Fruit fly (Drosophila melanogaster) whole organism, embryonic: ENCODE measurements around the gene Gale.

Source experiments
- Ada2b ChIP-seq: fragments of 200-800 bp; sonication (Bioruptor generic); IDR thresholded peaks from 2 replicates; pipeline ENCODE4 v1.3.6; 2022; ENCODE audit warnings: missing biosample characterization, missing genetic modification characterization
- CG10431 ChIP-seq: fragments of 200-800 bp; sonication (Bioruptor generic); optimal IDR thresholded peaks from 3 replicates; lab custom pipeline; 2018; ENCODE audit warnings: missing biosample characterization, mild to moderate bottlenecking, missing genetic modification characterization
- CG10654 ChIP-seq: fragments of 200-800 bp; sonication (Bioruptor generic); optimal IDR thresholded peaks from 2 replicates; lab custom pipeline; 2016; ENCODE audit warnings: missing biosample characterization, missing genetic modification characterization
- CG14014 ChIP-seq: fragments of 200-800 bp; sonication (Bioruptor generic); IDR thresholded peaks from 2 replicates; pipeline ENCODE4 v1.3.6; 2022; ENCODE audit warnings: missing biosample characterization, missing genetic modification characterization
- CG14441 ChIP-seq: fragments of 200-800 bp; sonication (Bioruptor generic); IDR thresholded peaks from 2 replicates; pipeline ENCODE4 v1.3.6; 2022; ENCODE audit warnings: missing biosample characterization, missing genetic modification characterization
- CG15073 ChIP-seq: fragments of 200-800 bp; sonication (Bioruptor generic); optimal IDR thresholded peaks from 2 replicates; lab custom pipeline; 2016; ENCODE audit warnings: missing biosample characterization, missing genetic modification characterization
- CG16779 ChIP-seq: fragments of 200-800 bp; sonication (Bioruptor generic); IDR thresholded peaks from 2 replicates; pipeline ENCODE4 v1.3.6; 2022; ENCODE audit warnings: missing biosample characterization, missing genetic modification characterization
- CG18476 ChIP-seq: fragments of 200-800 bp; sonication (Bioruptor generic); optimal IDR thresholded peaks from 2 replicates; lab custom pipeline; 2016; ENCODE audit warnings: missing biosample characterization, mild to moderate bottlenecking, missing genetic modification characterization
- CG30020 ChIP-seq: fragments of 200-800 bp; optimal IDR thresholded peaks from 2 replicates; lab custom pipeline; 2019; ENCODE audit warnings: missing biosample characterization, mild to moderate bottlenecking, missing genetic modification characterization, moderate library complexity
- CG32532 ChIP-seq: fragments of 200-800 bp; sonication (Bioruptor generic); IDR thresholded peaks from 2 replicates; pipeline ENCODE4 v1.3.6; 2022; ENCODE audit warnings: missing biosample characterization, missing genetic modification characterization
- CG42726 ChIP-seq: fragments of 200-800 bp; sonication (Bioruptor generic); IDR thresholded peaks from 2 replicates; pipeline ENCODE4 v1.3.6; 2022; ENCODE audit warnings: missing biosample characterization, missing genetic modification characterization; ENCODE audit not compliant: partially characterized antibody
- CG4424 ChIP-seq: fragments of 200-800 bp; sonication (Bioruptor generic); optimal IDR thresholded peaks from 3 replicates; lab custom pipeline; 2016; ENCODE audit warnings: missing biosample characterization, missing genetic modification characterization
- CG4707 ChIP-seq: fragments of 200-800 bp; sonication (Bioruptor generic); optimal IDR thresholded peaks from 2 replicates; lab custom pipeline; 2018; ENCODE audit warnings: missing biosample characterization, mild to moderate bottlenecking, missing genetic modification characterization, moderate library complexity
- CG6175 ChIP-seq: fragments of 200-800 bp; sonication (Bioruptor generic); IDR thresholded peaks from 3 replicates; pipeline ENCODE4 v1.3.6; 2022; ENCODE audit warnings: missing biosample characterization, missing genetic modification characterization
- CG7357 ChIP-seq: fragments of 200-800 bp; sonication (Bioruptor generic); IDR thresholded peaks from 3 replicates; pipeline ENCODE4 v1.3.6; 2022; ENCODE audit warnings: missing biosample characterization, missing genetic modification characterization
- CG7963 ChIP-seq: fragments of 200-800 bp; sonication (Bioruptor generic); IDR thresholded peaks from 3 replicates; pipeline ENCODE4 v1.3.6; 2022; ENCODE audit warnings: missing biosample characterization, missing genetic modification characterization; ENCODE audit not compliant: partially characterized antibody
- CG8944 ChIP-seq: fragments of 200-800 bp; sonication (Bioruptor generic); optimal IDR thresholded peaks from 3 replicates; lab custom pipeline; 2016; ENCODE audit warnings: missing biosample characterization, missing genetic modification characterization
- CG9437 ChIP-seq: fragments of 200-800 bp; sonication (Bioruptor generic); optimal IDR thresholded peaks from 2 replicates; lab custom pipeline; 2018; ENCODE audit warnings: missing biosample characterization, mild to moderate bottlenecking, missing genetic modification characterization
- Dip3 ChIP-seq: fragments of 200-800 bp; sonication (Bioruptor generic); optimal IDR thresholded peaks from 3 replicates; lab custom pipeline; 2016; ENCODE audit warnings: missing biosample characterization, missing genetic modification characterization
- E2f1 ChIP-seq: fragments of 200-800 bp; sonication (Bioruptor generic); IDR thresholded peaks from 2 replicates; pipeline ENCODE4 v1.3.6; 2022; ENCODE audit warnings: missing biosample characterization, missing genetic modification characterization
- Gsc ChIP-seq: fragments of 200-800 bp; sonication (Bioruptor generic); IDR thresholded peaks from 2 replicates; pipeline ENCODE4 v1.3.6; 2022; ENCODE audit warnings: missing biosample characterization, missing genetic modification characterization
- NC2α ChIP-seq: fragments of 200-800 bp; sonication (Bioruptor generic); optimal IDR thresholded peaks from 2 replicates; lab custom pipeline; 2016; ENCODE audit warnings: missing biosample characterization, missing genetic modification characterization
- Sox102F ChIP-seq: fragments of 200-800 bp; sonication (Bioruptor generic); optimal IDR thresholded peaks from 2 replicates; lab custom pipeline; 2018; ENCODE audit warnings: missing biosample characterization, mild to moderate bottlenecking, missing genetic modification characterization, moderate library complexity
- Sry-β ChIP-seq: fragments of 200-800 bp; sonication (Bioruptor generic); optimal IDR thresholded peaks from 2 replicates; lab custom pipeline; 2018; ENCODE audit warnings: missing biosample characterization, mild to moderate bottlenecking, missing genetic modification characterization, moderate library complexity
- Stat92E ChIP-seq, 3 experiments: fragments of >200 bp in 2 of 3; fragments of 200-800 bp in 1 of 3; sonication (Bioruptor generic) in 1 of 3; optimal IDR thresholded peaks; 2 replicates each; lab custom pipeline; 2017 to 2019; ENCODE audit warnings: missing biosample characterization in 3 of 3, missing genetic modification characterization in 3 of 3, mild to moderate bottlenecking in 1 of 3, moderate library complexity in 1 of 3
- Usf ChIP-seq: fragments of 200-800 bp; sonication (Bioruptor generic); optimal IDR thresholded peaks from 2 replicates; lab custom pipeline; 2017; ENCODE audit warnings: missing genotype, missing biosample characterization, missing genetic modification characterization
- ash1 ChIP-seq: fragments of 200-800 bp; sonication (Bioruptor generic); optimal IDR thresholded peaks from 2 replicates; lab custom pipeline; 2018; ENCODE audit warnings: missing biosample characterization, mild to moderate bottlenecking, missing genetic modification characterization
- cg ChIP-seq: fragments of 200-800 bp; sonication (Bioruptor generic); optimal IDR thresholded peaks from 3 replicates; lab custom pipeline; 2019; ENCODE audit warnings: missing biosample characterization, mild to moderate bottlenecking, missing genetic modification characterization, moderate library complexity
- dan ChIP-seq: fragments of 200-800 bp; sonication (Bioruptor generic); IDR thresholded peaks from 2 replicates; pipeline ENCODE4 v1.3.6; 2022; ENCODE audit warnings: missing biosample characterization, missing genetic modification characterization
- disco-r ChIP-seq: fragments of 200-800 bp; sonication (Bioruptor generic); optimal IDR thresholded peaks from 2 replicates; lab custom pipeline; 2016; ENCODE audit warnings: missing biosample characterization, missing genetic modification characterization
- dpn ChIP-seq, 2 experiments: fragments of 200-800 bp; sonication (Bioruptor generic); optimal IDR thresholded peaks; 3 replicates each; lab custom pipeline; 2016; ENCODE audit warnings: missing biosample characterization in 2 of 2, missing genetic modification characterization in 2 of 2
- en ChIP-seq: fragments of 200-800 bp; sonication (Bioruptor generic); optimal IDR thresholded peaks from 2 replicates; lab custom pipeline; 2016; ENCODE audit warnings: missing biosample characterization, missing genetic modification characterization
- fu2 ChIP-seq: fragments of 200-800 bp; sonication (Bioruptor generic); optimal IDR thresholded peaks from 2 replicates; lab custom pipeline; 2016; ENCODE audit warnings: missing biosample characterization, missing genetic modification characterization
- gce ChIP-seq: fragments of 200-800 bp; sonication (Bioruptor generic); IDR thresholded peaks from 3 replicates; pipeline ENCODE4 v1.3.6; 2022; ENCODE audit warnings: missing biosample characterization, missing genetic modification characterization
- gem ChIP-seq: fragments of 200-800 bp; sonication (Bioruptor generic); optimal IDR thresholded peaks from 2 replicates; lab custom pipeline; 2019; ENCODE audit warnings: missing biosample characterization, mild to moderate bottlenecking, missing genetic modification characterization, moderate library complexity
- h ChIP-seq: fragments of >200 bp; optimal IDR thresholded peaks from 2 replicates; lab custom pipeline; 2017
- kni ChIP-seq: fragments of 200-800 bp; sonication (Bioruptor generic); optimal IDR thresholded peaks from 3 replicates; lab custom pipeline; 2017; ENCODE audit warnings: mild to moderate bottlenecking, missing biosample characterization, missing genetic modification reagents, missing genetic modification characterization
- nmo ChIP-seq: fragments of 200-800 bp; sonication (Bioruptor generic); optimal IDR thresholded peaks from 2 replicates; lab custom pipeline; 2018; ENCODE audit warnings: missing biosample characterization, mild to moderate bottlenecking, missing genetic modification characterization, moderate library complexity
- pros ChIP-seq: fragments of 200-800 bp; sonication (Bioruptor generic); optimal IDR thresholded peaks from 3 replicates; lab custom pipeline; 2019; ENCODE audit warnings: missing biosample characterization, mild to moderate bottlenecking, missing genetic modification characterization, moderate library complexity
- sc ChIP-seq, 3 experiments: fragments of >200 bp in 2 of 3; fragments of 200-800 bp in 1 of 3; sonication (Bioruptor generic) in 1 of 3; optimal IDR thresholded peaks; 2 replicates in 2 of 3; 3 replicates in 1 of 3; lab custom pipeline; 2017; ENCODE audit warnings: mild to moderate bottlenecking in 1 of 3, missing biosample characterization in 1 of 3, missing genetic modification characterization in 1 of 3, missing genetic modification reagents in 1 of 3
- scrt ChIP-seq: fragments of 200-800 bp; sonication (Bioruptor generic); optimal IDR thresholded peaks from 2 replicates; lab custom pipeline; 2018; ENCODE audit warnings: missing biosample characterization, mild to moderate bottlenecking, missing genetic modification characterization, moderate library complexity
- sob ChIP-seq: fragments of 200-800 bp; sonication (Bioruptor generic); IDR thresholded peaks from 2 replicates; pipeline ENCODE4 v1.3.6; 2022; ENCODE audit warnings: missing biosample characterization, missing genetic modification characterization
- ssp ChIP-seq: fragments of 200-800 bp; sonication (Bioruptor generic); IDR thresholded peaks from 2 replicates; pipeline ENCODE4 v1.3.6; 2022; ENCODE audit warnings: missing biosample characterization, missing genetic modification characterization
- vfl ChIP-seq: fragments of 200-800 bp; sonication (Bioruptor generic); optimal IDR thresholded peaks from 2 replicates; lab custom pipeline; 2016; ENCODE audit warnings: missing biosample characterization, missing genetic modification characterization
- vvl ChIP-seq: fragments of 200-800 bp; sonication (Bioruptor generic); IDR thresholded peaks from 2 replicates; pipeline ENCODE4 v1.3.6; 2022; ENCODE audit warnings: missing biosample characterization, missing genetic modification characterization
- wek ChIP-seq: fragments of 200-800 bp; sonication (Bioruptor generic); optimal IDR thresholded peaks from 3 replicates; lab custom pipeline; 2018; ENCODE audit warnings: missing biosample characterization, mild to moderate bottlenecking, missing genetic modification characterization, moderate library complexity
- zen2 ChIP-seq: fragments of 200-800 bp; sonication (Bioruptor generic); IDR thresholded peaks from 3 replicates; pipeline ENCODE4 v1.3.6; 2022; ENCODE audit warnings: missing biosample characterization, missing genetic modification characterization; ENCODE audit not compliant: partially characterized antibody

Gene Gale

dm6 chr3L:611639-612611, 36.4 kb upstream of the Gale start (continued):
- TF ChIP-seq Sox102F (GFP tag; lab: Kevin White, UChicago), result peak; percentile 68
- no peak for TF ChIP-seq cg
- TF ChIP-seq CG15073, result no peak
- TF ChIP-seq E2f1, result peak; percentile 44; the same call in 1 of the 2 replicates
- peak; percentile 66 for TF ChIP-seq scrt (GFP tag; lab: Kevin White, UChicago)
- 0 out of 2 replicates have a peak, but pooled peaks have one; percentile 39 for TF ChIP-seq CG42726
- TF ChIP-seq CG14441, result peak; percentile 81
- TF ChIP-seq NC2α (GFP tag; lab: Kevin White, UChicago), result peak; percentile 53
- TF ChIP-seq dpn (GFP tag; optimal IDR thresholded peaks at IDR 0.05; lab: Kevin White, UChicago), result peak; percentile 70 to 73
- peak; percentile 64 for TF ChIP-seq CG8944 (GFP tag; lab: Kevin White, UChicago)
- peak; percentile 68 for TF ChIP-seq Ada2b (GFP tag; lab: Robert Waterston, UW)
- peak; percentile 63 for TF ChIP-seq CG4424 (GFP tag; lab: Kevin White, UChicago)
- TF ChIP-seq CG16779 (GFP tag; lab: Robert Waterston, UW), result peak; percentile 76; the same call in 1 of the 2 replicates
- TF ChIP-seq CG10431 (GFP tag; lab: Kevin White, UChicago), result peak; percentile 45
- TF ChIP-seq pros, result no peak
- peak; percentile 74 for TF ChIP-seq sob
- no peak for TF ChIP-seq ash1 (GFP tag; lab: Kevin White, UChicago)
- no peak for TF ChIP-seq Gsc (GFP tag; lab: Robert Waterston, UW)
- no peak for TF ChIP-seq CG30020 (tag; lab: Kevin White, UChicago)
- peak; percentile 47 for TF ChIP-seq disco-r
- TF ChIP-seq CG10654 (GFP tag; lab: Kevin White, UChicago), result peak; percentile 48
- TF ChIP-seq Sry-β (GFP tag; lab: Kevin White, UChicago), result no peak
- peak; percentile 73 for TF ChIP-seq Dip3
- peak; percentile 66 for TF ChIP-seq nmo (GFP tag; lab: Kevin White, UChicago)
- TF ChIP-seq dan, result no peak
- peak; percentile 9 for TF ChIP-seq vfl (GFP tag; lab: Kevin White, UChicago)
- TF ChIP-seq CG7357 (GFP tag; lab: Robert Waterston, UW), result peak; percentile 47; the same call in 1 of the 3 replicates
- peak; percentile 40 for TF ChIP-seq kni (GFP tag; lab: Kevin White, UChicago)
- peak; percentile 76; the same call in 2 of the 3 replicates for TF ChIP-seq CG6175 (GFP tag; lab: Robert Waterston, UW)
- peak; percentile 5 for TF ChIP-seq CG4707
- TF ChIP-seq vvl (GFP tag; lab: Robert Waterston, UW), result peak; percentile 82; the same call in 1 of the 2 replicates
- TF ChIP-seq gce (GFP tag; lab: Robert Waterston, UW), result peak; percentile 50; the same call in 1 of the 3 replicates
- TF ChIP-seq ssp, result peak; percentile 52
- no peak for TF ChIP-seq CG7963 (GFP tag; lab: Robert Waterston, UW)
- no peak for TF ChIP-seq zen2 (GFP tag; lab: Robert Waterston, UW)
- peak; percentile 80 for TF ChIP-seq CG14014 (GFP tag; lab: Robert Waterston, UW)
- peak; percentile 51 for TF ChIP-seq fu2 (GFP tag; lab: Kevin White, UChicago)
- peak; percentile 75 for TF ChIP-seq wek (GFP tag; lab: Kevin White, UChicago)
- no peak for TF ChIP-seq Stat92E (GFP tag; optimal IDR thresholded peaks at IDR 0.05; lab: Kevin White, UChicago)
- peak; percentile 60 for TF ChIP-seq gem (tag; lab: Kevin White, UChicago)
- TF ChIP-seq sc (optimal IDR thresholded peaks at IDR 0.05; lab: Kevin White, UChicago), result no peak
- peak; percentile 21 for TF ChIP-seq sc (GFP tag; optimal IDR thresholded peaks at IDR 0.05; lab: Kevin White, UChicago)
- TF ChIP-seq CG18476, result no peak
- TF ChIP-seq CG9437 (GFP tag; lab: Kevin White, UChicago), result peak; percentile 35
- TF ChIP-seq en, result peak; percentile 55
- peak; percentile 53 for TF ChIP-seq Usf (GFP tag; lab: Kevin White, UChicago)
- TF ChIP-seq h (lab: Kevin White, UChicago), result no peak
- TF ChIP-seq CG32532 (GFP tag; lab: Robert Waterston, UW), result peak; percentile 82
